Worm (Caenorhabditis elegans): ENCODE measurements around the gene F40A3.4.

- TF ChIP-seq pes-1 (GFP tag; IDR thresholded peaks at IDR 0.05) (no peak), ets-7 (tag; optimal IDR thresholded peaks at IDR 0.05) (no peak), sea-1 (GFP tag; conservative IDR thresholded peaks at IDR 0.05) (no peak), B0310.2 (tag; optimal IDR thresholded peaks at IDR 0.05) (no peak), ama-1 (optimal IDR thresholded peaks at IDR 0.05) (no peak), tbx-11 (GFP tag; IDR thresholded peaks at IDR 0.05) (no peak), F13C5.2 (tag; optimal IDR thresholded peaks at IDR 0.05) (no peak), flt-1 (GFP tag; IDR thresholded peaks at IDR 0.05) (no peak)
Measured at ce11 chrV:7842228-7842627, 33.3 kb upstream of the F40A3.4 start, which contains the start of gene grd-8.
